Fruit fly (Drosophila melanogaster): ENCODE results near the gene tctn.

DNA sequence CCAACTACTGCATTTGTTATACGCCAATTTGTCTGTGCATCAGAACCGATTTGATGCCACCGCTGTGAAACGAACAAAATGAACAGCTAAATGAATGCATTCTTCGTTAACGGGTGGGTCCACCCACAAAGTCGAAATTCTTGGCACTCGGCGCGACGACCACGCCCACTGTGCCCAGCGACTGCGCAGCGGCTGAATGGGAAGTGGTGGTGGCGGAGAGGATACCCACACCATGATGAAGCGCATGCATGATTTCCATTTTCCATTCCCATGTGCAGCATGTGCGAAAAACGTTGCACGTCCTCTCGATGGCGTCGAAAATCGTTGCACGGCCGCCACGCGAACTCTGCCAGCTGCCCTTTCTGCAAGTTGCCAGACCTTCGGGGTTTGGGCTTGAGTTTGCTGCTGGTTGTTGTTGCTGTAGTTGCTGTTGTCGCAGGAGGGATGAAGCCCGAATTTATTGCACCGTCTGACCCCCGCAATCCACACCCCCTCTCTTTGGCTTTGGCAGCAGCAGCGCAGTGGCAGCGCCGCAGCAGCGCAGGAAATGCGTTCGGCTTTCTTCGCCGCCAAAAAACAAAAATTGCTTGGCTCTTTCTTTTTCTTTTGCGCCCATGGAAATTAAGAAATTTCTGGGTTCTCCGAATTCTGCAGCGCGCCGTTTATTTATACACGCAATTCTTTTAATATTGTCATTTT is 49.2 kb downstream of the tctn start:
- TF ChIP-seq hb (GFP tag; IDR thresholded peaks at IDR 0.05; ENCODE audit: partially characterized antibody) = no peak
- no peak for TF ChIP-seq Eip74EF (GFP tag; optimal IDR thresholded peaks at IDR 0.05)
- TF ChIP-seq Atf6 (GFP tag; IDR thresholded peaks at IDR 0.05) = no peak
- TF ChIP-seq Hr78 (GFP tag; optimal IDR thresholded peaks at IDR 0.05) = no peak
- TF ChIP-seq ftz-f1 (GFP tag; optimal IDR thresholded peaks at IDR 0.05) = no peak
- no peak for TF ChIP-seq hkb (optimal IDR thresholded peaks at IDR 0.05)
- TF ChIP-seq hkb (GFP tag; IDR thresholded peaks at IDR 0.05) = no peak
- no peak for TF ChIP-seq HLH3B (GFP tag; IDR thresholded peaks at IDR 0.05)
- TF ChIP-seq odd (GFP tag; optimal IDR thresholded peaks at IDR 0.05) = no peak
- no peak for TF ChIP-seq unpg (GFP tag; optimal IDR thresholded peaks at IDR 0.05)
- TF ChIP-seq pho (GFP tag; optimal IDR thresholded peaks at IDR 0.05) = no peak
- no peak for TF ChIP-seq tin (GFP tag; optimal IDR thresholded peaks at IDR 0.05)
- no peak for TF ChIP-seq Lim3 (GFP tag; IDR thresholded peaks at IDR 0.05)
- TF ChIP-seq ken (GFP tag; IDR thresholded peaks at IDR 0.05) = no peak
- TF ChIP-seq CG11456 (GFP tag; IDR thresholded peaks at IDR 0.05) = no peak

Measured in whole organism, embryonic.